Fruit fly (Drosophila melanogaster) whole organism, prepupa: ENCODE data around the gene lectin-37Db.

ENCODE experiments used
- Blimp-1 ChIP-seq: fragments of 200-800 bp; sonication (Bioruptor generic); optimal IDR thresholded peaks from 3 replicates; lab custom pipeline; 2017; ENCODE audit warnings: missing biosample characterization, missing genetic modification characterization, mild to moderate bottlenecking, moderate library complexity, missing genetic modification reagents
- CG10669 ChIP-seq: fragments of 200-800 bp; sonication (Bioruptor generic); optimal IDR thresholded peaks from 3 replicates; lab custom pipeline; 2018; ENCODE audit warnings: missing biosample characterization, mild to moderate bottlenecking, missing genetic modification characterization, moderate library complexity
- CG11294 ChIP-seq: fragments of 200-800 bp; sonication (Bioruptor generic); IDR thresholded peaks from 2 replicates; pipeline ENCODE4 v1.3.6; 2022; ENCODE audit warnings: missing biosample characterization, missing genetic modification characterization
- CG11762 ChIP-seq: fragments of 200-800 bp; sonication (Bioruptor generic); optimal IDR thresholded peaks from 3 replicates; lab custom pipeline; 2016; ENCODE audit warnings: missing biosample characterization, missing genetic modification characterization; ENCODE audit not compliant: insufficient read depth
- CG11902 ChIP-seq: fragments of 200-800 bp; sonication (Bioruptor generic); optimal IDR thresholded peaks from 3 replicates; lab custom pipeline; 2016; ENCODE audit warnings: missing biosample characterization, missing genetic modification characterization
- CG15336 ChIP-seq: fragments of 200-800 bp; sonication (Bioruptor generic); IDR thresholded peaks from 2 replicates; pipeline ENCODE4 v1.3.6; 2022; ENCODE audit warnings: missing biosample characterization, missing genetic modification characterization
- CG3032 ChIP-seq: fragments of 200-800 bp; optimal IDR thresholded peaks from 2 replicates; lab custom pipeline; 2019; ENCODE audit warnings: missing biosample characterization, mild to moderate bottlenecking, missing genetic modification characterization, moderate library complexity
- CG31627 ChIP-seq: fragments of 200-800 bp; sonication (Bioruptor generic); optimal IDR thresholded peaks from 3 replicates; lab custom pipeline; 2016; ENCODE audit warnings: missing biosample characterization, missing genetic modification characterization
- CG32006 ChIP-seq: fragments of 200-800 bp; sonication (Bioruptor generic); optimal IDR thresholded peaks from 3 replicates; lab custom pipeline; 2017; ENCODE audit warnings: missing biosample characterization, mild to moderate bottlenecking, missing genetic modification characterization
- CG34406 ChIP-seq: fragments of 200-800 bp; sonication (Bioruptor generic); optimal IDR thresholded peaks from 3 replicates; lab custom pipeline; 2016; ENCODE audit warnings: missing biosample characterization, missing genetic modification characterization
- CG3919 ChIP-seq: fragments of 200-800 bp; sonication (Bioruptor generic); optimal IDR thresholded peaks from 3 replicates; lab custom pipeline; 2016; ENCODE audit warnings: missing biosample characterization, missing genetic modification characterization
- CG4318 ChIP-seq: fragments of 200-800 bp; sonication (Bioruptor generic); optimal IDR thresholded peaks from 3 replicates; lab custom pipeline; 2017; ENCODE audit warnings: missing biosample characterization, mild to moderate bottlenecking, missing genetic modification characterization
- CG6163 ChIP-seq: fragments of 200-800 bp; sonication (Bioruptor generic); IDR thresholded peaks from 3 replicates; pipeline ENCODE4 v1.3.6; 2022; ENCODE audit warnings: missing biosample characterization, missing genetic modification characterization
- CG6792 ChIP-seq: fragments of 200-800 bp; sonication (Bioruptor generic); optimal IDR thresholded peaks from 3 replicates; lab custom pipeline; 2016; ENCODE audit warnings: missing biosample characterization, missing genetic modification characterization
- CG6808 ChIP-seq: fragments of 200-800 bp; sonication (Bioruptor generic); optimal IDR thresholded peaks from 3 replicates; lab custom pipeline; 2017; ENCODE audit warnings: missing biosample characterization, missing genetic modification characterization, mild to moderate bottlenecking, moderate library complexity, missing genetic modification reagents
- CG6854 ChIP-seq: fragments of 200-800 bp; sonication (Bioruptor generic); optimal IDR thresholded peaks from 2 replicates; lab custom pipeline; 2017; ENCODE audit warnings: missing biosample characterization, mild to moderate bottlenecking, missing genetic modification characterization
- CG8319 ChIP-seq: fragments of 200-800 bp; sonication (Bioruptor generic); optimal IDR thresholded peaks from 3 replicates; lab custom pipeline; 2016; ENCODE audit warnings: missing biosample characterization, missing genetic modification characterization
- CG8632 ChIP-seq: fragments of 200-800 bp; sonication (Bioruptor generic); optimal IDR thresholded peaks from 3 replicates; lab custom pipeline; 2016; ENCODE audit warnings: missing biosample characterization, missing genetic modification characterization
- CG9139 ChIP-seq: fragments of 200-800 bp; sonication (Bioruptor generic); optimal IDR thresholded peaks from 3 replicates; lab custom pipeline; 2017; ENCODE audit warnings: missing biosample characterization, mild to moderate bottlenecking, missing genetic modification characterization
- Eip75B ChIP-seq: fragments of 200-800 bp; sonication (Bioruptor generic); optimal IDR thresholded peaks from 3 replicates; lab custom pipeline; 2016; ENCODE audit warnings: missing biosample characterization, missing genetic modification characterization
- Eip78C ChIP-seq: fragments of 200-800 bp; sonication (Bioruptor generic); peaks from one replicate; lab custom pipeline; 2016; ENCODE audit warnings: missing biosample characterization, missing genetic modification characterization
- Ets21C ChIP-seq: fragments of 200-800 bp; sonication (Bioruptor generic); optimal IDR thresholded peaks from 3 replicates; lab custom pipeline; 2016; ENCODE audit warnings: missing biosample characterization, missing genetic modification characterization
- Ets96B ChIP-seq: fragments of 200-800 bp; optimal IDR thresholded peaks from 2 replicates; lab custom pipeline; 2019; ENCODE audit warnings: missing biosample characterization, mild to moderate bottlenecking, missing genetic modification characterization, moderate library complexity
- Gug ChIP-seq: fragments of 200-800 bp; sonication (Bioruptor generic); IDR thresholded peaks from 2 replicates; pipeline ENCODE4 v1.3.6; 2022; ENCODE audit warnings: missing biosample characterization, missing genetic modification characterization
- Hr38 ChIP-seq: sonication (Bioruptor generic); optimal IDR thresholded peaks from 2 replicates; lab custom pipeline; 2016; ENCODE audit warnings: missing biosample characterization, missing genetic modification characterization
- Hr4 ChIP-seq: fragments of 200-800 bp; sonication (Bioruptor generic); optimal IDR thresholded peaks from 3 replicates; lab custom pipeline; 2016; ENCODE audit warnings: missing biosample characterization, missing genetic modification characterization
- Lpt ChIP-seq: fragments of 200-800 bp; sonication (Bioruptor generic); optimal IDR thresholded peaks from 3 replicates; lab custom pipeline; 2016; ENCODE audit warnings: missing biosample characterization, missing genetic modification characterization
- Met ChIP-seq: fragments of 200-800 bp; sonication (Bioruptor generic); optimal IDR thresholded peaks from 3 replicates; lab custom pipeline; 2016; ENCODE audit warnings: missing biosample characterization, missing genetic modification characterization
- OdsH ChIP-seq: fragments of 200-800 bp; sonication (Bioruptor generic); optimal IDR thresholded peaks from 3 replicates; lab custom pipeline; 2016; ENCODE audit warnings: missing biosample characterization, missing genetic modification characterization
- Smox ChIP-seq: fragments of 200-800 bp; sonication (Bioruptor generic); optimal IDR thresholded peaks from 3 replicates; lab custom pipeline; 2016; ENCODE audit warnings: missing biosample characterization, missing genetic modification characterization
- Sox102F ChIP-seq: fragments of 200-800 bp; sonication (Bioruptor generic); optimal IDR thresholded peaks from 2 replicates; lab custom pipeline; 2016; ENCODE audit warnings: missing biosample characterization, mild to moderate bottlenecking, missing genetic modification characterization
- Sox14 ChIP-seq: fragments of 200-800 bp; sonication (Bioruptor generic); optimal IDR thresholded peaks from 3 replicates; lab custom pipeline; 2016; ENCODE audit warnings: missing biosample characterization, missing genetic modification characterization
- Sox15 ChIP-seq: fragments of 200-800 bp; sonication (Bioruptor generic); optimal IDR thresholded peaks from 3 replicates; lab custom pipeline; 2016; ENCODE audit warnings: missing biosample characterization, missing genetic modification characterization
- achi ChIP-seq: fragments of 200-800 bp; sonication (Bioruptor generic); optimal IDR thresholded peaks from 3 replicates; lab custom pipeline; 2016; ENCODE audit warnings: missing biosample characterization, missing genetic modification characterization
- acj6 ChIP-seq: fragments of 200-800 bp; sonication (Bioruptor generic); optimal IDR thresholded peaks from 3 replicates; lab custom pipeline; 2016; ENCODE audit warnings: missing biosample characterization, missing genetic modification characterization
- cyc ChIP-seq: fragments of 200-800 bp; sonication (Bioruptor generic); optimal IDR thresholded peaks from 3 replicates; lab custom pipeline; 2016; ENCODE audit warnings: missing biosample characterization, missing genetic modification characterization
- dac ChIP-seq: fragments of 200-800 bp; sonication (Bioruptor generic); optimal IDR thresholded peaks from 2 replicates; lab custom pipeline; 2017; ENCODE audit warnings: missing biosample characterization, mild to moderate bottlenecking, missing genetic modification characterization
- dsx ChIP-seq: fragments of 200-800 bp; optimal IDR thresholded peaks from 3 replicates; lab custom pipeline; 2019; ENCODE audit warnings: missing biosample characterization, mild to moderate bottlenecking, missing genetic modification characterization, moderate library complexity; ENCODE audit not compliant: poor library complexity, severe bottlenecking
- eg ChIP-seq: fragments of 200-800 bp; sonication (Bioruptor generic); IDR thresholded peaks from 3 replicates; pipeline ENCODE4 v1.3.6; 2022; ENCODE audit warnings: missing biosample characterization, missing genetic modification characterization
- esn ChIP-seq: fragments of 200-800 bp; sonication (Bioruptor generic); optimal IDR thresholded peaks from 2 replicates; lab custom pipeline; 2016; ENCODE audit warnings: missing biosample characterization, mild to moderate bottlenecking, missing genetic modification characterization, moderate library complexity
- fd59A ChIP-seq: fragments of 200-800 bp; sonication (Bioruptor generic); optimal IDR thresholded peaks from 2 replicates; lab custom pipeline; 2017; ENCODE audit warnings: missing biosample characterization, mild to moderate bottlenecking, missing genetic modification characterization, missing genetic modification reagents
- fd85E ChIP-seq: fragments of 200-800 bp; sonication (Bioruptor generic); optimal IDR thresholded peaks from 3 replicates; lab custom pipeline; 2016; ENCODE audit warnings: missing biosample characterization, missing genetic modification characterization
- fkh ChIP-seq: fragments of 200-800 bp; sonication (Bioruptor generic); optimal IDR thresholded peaks from 3 replicates; lab custom pipeline; 2017; ENCODE audit warnings: missing biosample characterization, mild to moderate bottlenecking, missing genetic modification characterization, moderate library complexity
- lz ChIP-seq: fragments of 200-800 bp; sonication (Bioruptor generic); optimal IDR thresholded peaks from 3 replicates; lab custom pipeline; 2016; ENCODE audit warnings: missing biosample characterization, missing genetic modification characterization
- net ChIP-seq: fragments of 200-800 bp; sonication (Bioruptor generic); optimal IDR thresholded peaks from 3 replicates; lab custom pipeline; 2016; ENCODE audit warnings: missing biosample characterization, missing genetic modification characterization
- pdm3 ChIP-seq: fragments of 200-800 bp; sonication (Bioruptor generic); optimal IDR thresholded peaks from 3 replicates; lab custom pipeline; 2016; ENCODE audit warnings: missing biosample characterization, missing genetic modification characterization
- salr ChIP-seq, 2 experiments: fragments of 200-800 bp; sonication (Bioruptor generic); optimal IDR thresholded peaks; 3 replicates each; lab custom pipeline; 2016 to 2018; ENCODE audit warnings: missing biosample characterization in 2 of 2, missing genetic modification characterization in 2 of 2, mild to moderate bottlenecking in 1 of 2
- spab ChIP-seq: fragments of 200-800 bp; sonication (Bioruptor generic); optimal IDR thresholded peaks from 2 replicates; lab custom pipeline; 2017; ENCODE audit warnings: missing biosample characterization, mild to moderate bottlenecking, missing genetic modification characterization, missing genetic modification reagents
- svp ChIP-seq: fragments of 200-800 bp; sonication (Bioruptor generic); peaks from one replicate; lab custom pipeline; 2016; ENCODE audit warnings: missing biosample characterization, missing genetic modification characterization
- topi ChIP-seq: fragments of 200-800 bp; sonication (Bioruptor generic); optimal IDR thresholded peaks from 3 replicates; lab custom pipeline; 2016; ENCODE audit warnings: missing biosample characterization, missing genetic modification characterization
- vri ChIP-seq: fragments of 200-800 bp; sonication (Bioruptor generic); optimal IDR thresholded peaks from 3 replicates; lab custom pipeline; 2016; ENCODE audit warnings: missing biosample characterization, mild to moderate bottlenecking, missing genetic modification characterization

Gene lectin-37Db

dm6 chr2L:19397617-19398316 lies 21.1 kb upstream of the lectin-37Db start:
- TF ChIP-seq svp (GFP tag; lab: Kevin White, UChicago) (peak; percentile 90), Eip78C (GFP tag; lab: Kevin White, UChicago) (peak; percentile 88), CG6163 (GFP tag; lab: Robert Waterston, UW) (0 out of 3 replicates have a peak, but pooled peaks have one; percentile 32), CG34406 (GFP tag; lab: Kevin White, UChicago) (peak; percentile 58), CG32006 (peak; percentile 57), dsx (GFP tag; lab: Kevin White, UChicago) (peak; percentile 17), Blimp-1 (no peak), CG10669 (GFP tag; lab: Kevin White, UChicago) (peak; percentile 45), Smox (GFP tag; lab: Kevin White, UChicago) (peak; percentile 77), CG3032 (tag; lab: Kevin White, UChicago) (peak; percentile 34), Sox14 (GFP tag; lab: Kevin White, UChicago) (peak; percentile 77), CG8319 (GFP tag; lab: Kevin White, UChicago) (peak; percentile 26), fd85E (no peak), CG3919 (GFP tag; lab: Kevin White, UChicago) (peak; percentile 59), Met (peak; percentile 83), fd59A (GFP tag; lab: Kevin White, UChicago) (peak; percentile 9), dac (GFP tag; lab: Kevin White, UChicago) (no peak), net (GFP tag; lab: Kevin White, UChicago) (peak; percentile 3), CG15336 (peak; percentile 29; the same call in 1 of the 2 replicates), OdsH (GFP tag; lab: Kevin White, UChicago) (peak; percentile 66), fkh (GFP tag; lab: Kevin White, UChicago) (no peak), CG11902 (GFP tag; lab: Kevin White, UChicago) (peak; percentile 4), CG4318 (GFP tag; lab: Kevin White, UChicago) (no peak), Ets96B (tag; lab: Kevin White, UChicago) (peak; percentile 52), eg (GFP tag; lab: Robert Waterston, UW) (0 out of 3 replicates have a peak, but pooled peaks have one; percentile 9), CG6854 (no peak), salr (GFP tag; optimal IDR thresholded peaks at IDR 0.05; lab: Kevin White, UChicago) (peak; percentile 4 to 50), spab (peak; percentile 15), Lpt (GFP tag; lab: Kevin White, UChicago) (no peak), CG6808 (GFP tag; lab: Kevin White, UChicago) (peak; percentile 51), CG11294 (GFP tag; lab: Robert Waterston, UW) (no peak), acj6 (GFP tag; lab: Kevin White, UChicago) (peak; percentile 68), CG11762 (GFP tag; lab: Kevin White, UChicago) (peak; percentile 30), CG8632 (GFP tag; lab: Kevin White, UChicago) (peak; percentile 39), pdm3 (GFP tag; lab: Kevin White, UChicago) (peak; percentile 64), Sox15 (GFP tag; lab: Kevin White, UChicago) (peak; percentile 15), vri (GFP tag; lab: Kevin White, UChicago) (peak; percentile 81), cyc (GFP tag; lab: Kevin White, UChicago) (peak; percentile 76), CG9139 (GFP tag; lab: Kevin White, UChicago) (no peak), Hr4 (GFP tag; lab: Kevin White, UChicago) (peak; percentile 53), Eip75B (GFP tag; lab: Kevin White, UChicago) (peak; percentile 62), esn (GFP tag; lab: Kevin White, UChicago) (peak; percentile 82), Ets21C (GFP tag; lab: Kevin White, UChicago) (peak; percentile 67), Sox102F (GFP tag; lab: Kevin White, UChicago) (peak; percentile 70), Hr38 (GFP tag; lab: Kevin White, UChicago) (no peak), achi (GFP tag; lab: Kevin White, UChicago) (peak; percentile 44), CG6792 (GFP tag; lab: Kevin White, UChicago) (peak; percentile 56), lz (GFP tag; lab: Kevin White, UChicago) (peak; percentile 76), topi (GFP tag; lab: Kevin White, UChicago) (peak; percentile 77), CG31627 (peak; percentile 82), Gug (no peak)
